Worm (Caenorhabditis elegans) whole organism, L4/young adult: ENCODE results near the gene cest-2.3.

ENCODE experiments used
- W03F9.2 ChIP-seq: fragments of 150-350 bp; optimal IDR thresholded peaks from 2 replicates; lab custom pipeline; 2014; ENCODE audit warnings: missing biosample characterization, missing genetic modification characterization
- dao-5 ChIP-seq: sonication (generic microtip); optimal IDR thresholded peaks from 2 replicates; lab custom pipeline; 2016; ENCODE audit warnings: missing genotype, missing genetic modification characterization, moderate library complexity, missing compliant biosample characterization
- him-1 ChIP-seq: sonication (generic microtip); optimal IDR thresholded peaks from 2 replicates; lab custom pipeline; 2016; ENCODE audit warnings: missing genotype, missing genetic modification reagents, missing genetic modification characterization, missing compliant biosample characterization

The cest-2.3 gene

ce11 chrV:14133002-14133763 lies 49.6 kb downstream of the cest-2.3 start:
- TF ChIP-seq him-1 (no peak), dao-5 (tag; lab: Kevin White, UChicago) (no peak), W03F9.2 (no peak)

- no peak for TF ChIP-seq dao-5 (tag; lab: Kevin White, UChicago)
Observed at ce11 chrV:14130226-14130625, 52.5 kb downstream of the cest-2.3 start.

ce11 chrV:14128858-14129257 lies 53.9 kb downstream of the cest-2.3 start:
- no peak for TF ChIP-seq him-1
- TF ChIP-seq W03F9.2, result no peak

ce11 chrV:14127834-14128233 lies 54.9 kb downstream of the cest-2.3 start:
- TF ChIP-seq dao-5 (tag; lab: Kevin White, UChicago), result no peak
- TF ChIP-seq W03F9.2, result no peak
- TF ChIP-seq him-1, result no peak

DNA sequence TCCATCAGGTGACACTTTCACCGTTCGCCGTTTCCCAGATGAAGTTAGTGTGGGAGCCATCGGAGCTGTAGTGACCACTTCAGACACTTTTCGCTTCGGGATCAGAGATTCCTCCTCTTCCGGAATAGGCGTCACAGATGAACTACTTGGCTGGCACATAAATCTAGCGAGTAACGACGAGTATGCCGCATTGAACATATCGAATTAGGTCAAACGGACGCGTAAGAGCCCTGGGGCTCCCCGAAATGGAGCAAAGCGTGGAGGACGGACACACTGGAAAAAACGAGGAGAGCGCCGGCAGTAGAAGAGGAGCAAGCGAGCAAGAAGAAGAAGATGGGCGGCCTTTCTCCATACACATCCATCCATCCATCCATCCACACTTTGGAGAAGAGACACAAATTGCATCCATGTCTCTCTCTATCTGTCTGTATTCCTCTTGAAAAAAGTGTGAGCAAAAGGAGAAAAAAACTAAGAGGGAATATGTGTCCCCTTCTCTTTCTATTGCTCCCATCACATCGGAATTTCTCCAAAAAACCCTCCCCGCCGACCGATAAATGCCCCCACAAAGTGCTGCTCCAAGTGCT lies 56.3 kb downstream of the cest-2.3 start:
- TF ChIP-seq him-1, result no peak
- TF ChIP-seq W03F9.2, result no peak
- no peak for TF ChIP-seq dao-5 (tag; lab: Kevin White, UChicago)
